Worm (Caenorhabditis elegans): ENCODE measurements around the gene nspe-3.

- TF ChIP-seq nhr-237 (tag; optimal IDR thresholded peaks at IDR 0.05) (no peak), ceh-90 (tag; optimal IDR thresholded peaks at IDR 0.05) (no peak), fos-1 (tag; optimal IDR thresholded peaks at IDR 0.05) (no peak), unc-62 (GFP tag; optimal IDR thresholded peaks at IDR 0.05) (no peak), sptf-1 (tag; optimal IDR thresholded peaks at IDR 0.05) (no peak), aha-1 (tag; optimal IDR thresholded peaks at IDR 0.05) (no peak), aly-2 (tag; optimal IDR thresholded peaks at IDR 0.05) (no peak), unc-98 (GFP tag; IDR thresholded peaks at IDR 0.05) (no peak), nhr-77 (tag; optimal IDR thresholded peaks at IDR 0.05) (no peak), sup-37 (GFP tag; optimal IDR thresholded peaks at IDR 0.05) (no peak), ceh-82 (tag; optimal IDR thresholded peaks at IDR 0.05) (no peak), mab-9 (GFP tag; IDR thresholded peaks at IDR 0.05) (no peak), lin-15B (tag; optimal IDR thresholded peaks at IDR 0.05) (no peak)
These were observed 1.6 kb upstream of the nspe-3 start, which contains the start of gene nspe-6 for ce11 chrII:12616081-12616480.
